Fruit fly (Drosophila melanogaster): ENCODE results near the gene nAChRalpha5.

DNA sequence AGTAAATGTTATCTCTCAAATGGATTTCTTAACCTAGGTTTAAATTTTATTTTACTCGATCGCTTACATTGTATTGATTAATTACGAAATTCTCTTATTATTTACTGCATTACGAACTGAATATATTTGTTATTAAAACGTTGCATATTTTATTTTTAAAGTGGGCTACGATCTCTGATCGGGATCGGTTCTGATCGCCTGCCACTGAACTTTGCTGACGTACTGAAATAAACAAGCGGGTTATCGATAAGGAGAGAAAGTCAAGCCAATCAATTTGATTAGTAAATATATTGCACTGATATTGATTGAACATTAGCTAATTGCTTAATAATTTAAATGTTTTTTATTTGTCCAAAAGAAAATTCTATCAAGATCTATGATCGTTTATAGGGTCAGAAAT lies 10.7 kb upstream of the nAChRalpha5 start:
- TF ChIP-seq CG12605 (GFP tag; IDR thresholded peaks at IDR 0.05): no peak
- no peak for TF ChIP-seq D1 (tag; optimal IDR thresholded peaks at IDR 0.05)
- no peak for TF ChIP-seq Pif1B (GFP tag; optimal IDR thresholded peaks at IDR 0.05)
- no peak for TF ChIP-seq CG8301 (tag; optimal IDR thresholded peaks at IDR 0.05)
- TF ChIP-seq CG9948 (tag; optimal IDR thresholded peaks at IDR 0.05): no peak
- TF ChIP-seq CG10348 (GFP tag; IDR thresholded peaks at IDR 0.05): no peak
- TF ChIP-seq CG17806 (tag; optimal IDR thresholded peaks at IDR 0.05): no peak
